Fruit fly (Drosophila melanogaster) whole organism, prepupa: ENCODE results near the gene IFT54.
A peak's percentile ranks its signal among the peaks of the same experiment; 100 is the strongest.

ENCODE experiments used
- CG11294 ChIP-seq: fragments of 200-800 bp; sonication (Bioruptor generic); IDR thresholded peaks from 2 replicates; pipeline ENCODE4 v1.3.6; 2022; ENCODE audit warnings: missing biosample characterization, missing genetic modification characterization
- CG11902 ChIP-seq: fragments of 200-800 bp; sonication (Bioruptor generic); optimal IDR thresholded peaks from 3 replicates; lab custom pipeline; 2016; ENCODE audit warnings: missing biosample characterization, missing genetic modification characterization
- CG16779 ChIP-seq: fragments of 200-800 bp; sonication (Bioruptor generic); optimal IDR thresholded peaks from 3 replicates; lab custom pipeline; 2017; ENCODE audit warnings: missing biosample characterization, mild to moderate bottlenecking, missing genetic modification characterization
- CG3032 ChIP-seq: fragments of 200-800 bp; optimal IDR thresholded peaks from 2 replicates; lab custom pipeline; 2019; ENCODE audit warnings: missing biosample characterization, mild to moderate bottlenecking, missing genetic modification characterization, moderate library complexity
- CG4318 ChIP-seq: fragments of 200-800 bp; sonication (Bioruptor generic); optimal IDR thresholded peaks from 3 replicates; lab custom pipeline; 2017; ENCODE audit warnings: missing biosample characterization, mild to moderate bottlenecking, missing genetic modification characterization
- CG6792 ChIP-seq: fragments of 200-800 bp; sonication (Bioruptor generic); optimal IDR thresholded peaks from 3 replicates; lab custom pipeline; 2016; ENCODE audit warnings: missing biosample characterization, missing genetic modification characterization
- Lpt ChIP-seq: fragments of 200-800 bp; sonication (Bioruptor generic); optimal IDR thresholded peaks from 3 replicates; lab custom pipeline; 2016; ENCODE audit warnings: missing biosample characterization, missing genetic modification characterization
- Sox102F ChIP-seq: fragments of 200-800 bp; sonication (Bioruptor generic); optimal IDR thresholded peaks from 2 replicates; lab custom pipeline; 2016; ENCODE audit warnings: missing biosample characterization, mild to moderate bottlenecking, missing genetic modification characterization
- Sox14 ChIP-seq: fragments of 200-800 bp; sonication (Bioruptor generic); optimal IDR thresholded peaks from 3 replicates; lab custom pipeline; 2016; ENCODE audit warnings: missing biosample characterization, missing genetic modification characterization
- Sox15 ChIP-seq: fragments of 200-800 bp; sonication (Bioruptor generic); optimal IDR thresholded peaks from 3 replicates; lab custom pipeline; 2016; ENCODE audit warnings: missing biosample characterization, missing genetic modification characterization
- dac ChIP-seq: fragments of 200-800 bp; sonication (Bioruptor generic); optimal IDR thresholded peaks from 2 replicates; lab custom pipeline; 2017; ENCODE audit warnings: missing biosample characterization, mild to moderate bottlenecking, missing genetic modification characterization
- vri ChIP-seq: fragments of 200-800 bp; sonication (Bioruptor generic); optimal IDR thresholded peaks from 3 replicates; lab custom pipeline; 2016; ENCODE audit warnings: missing biosample characterization, mild to moderate bottlenecking, missing genetic modification characterization

DNA sequence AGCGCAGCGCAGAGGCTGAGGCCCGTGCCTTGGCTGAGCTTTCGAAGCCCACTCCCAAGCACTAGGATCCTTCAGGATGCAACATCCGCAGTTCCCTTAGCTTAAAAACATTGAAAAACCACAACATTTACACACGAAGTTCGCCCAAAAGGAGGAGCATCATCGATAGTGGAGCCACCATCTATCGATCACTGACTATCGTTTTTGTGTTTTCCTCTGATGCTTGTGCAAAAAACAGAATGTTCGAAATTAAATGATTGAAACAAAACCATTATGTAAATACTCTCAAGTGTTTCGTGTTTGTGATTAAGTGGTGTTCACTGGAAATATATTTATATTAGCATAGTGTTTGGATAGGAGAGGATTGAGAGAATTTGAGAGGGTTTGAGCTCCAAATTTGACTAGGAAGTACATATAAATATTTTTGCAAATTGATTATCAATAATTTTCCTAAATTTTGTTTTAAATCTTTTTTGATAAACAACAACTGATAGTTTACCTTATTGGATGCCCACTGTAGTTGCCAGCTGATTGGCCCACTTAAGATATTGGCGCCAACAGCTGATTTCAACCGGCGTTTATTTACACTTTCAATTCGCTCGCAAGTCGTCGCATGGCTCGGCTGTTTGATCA is 25.4 kb downstream of the IFT54 start, which contains the start of gene spn-B:
- TF ChIP-seq dac (no peak), CG11902 (GFP tag; lab: Kevin White, UChicago) (peak; percentile 37), vri (peak; percentile 80), CG3032 (peak; percentile 65), Sox15 (peak; percentile 54), CG11294 (GFP tag; lab: Robert Waterston, UW) (no peak; the same call in 1 of the 2 replicates), CG6792 (peak; percentile 80), Sox102F (GFP tag; lab: Kevin White, UChicago) (peak; percentile 87), Lpt (GFP tag; lab: Kevin White, UChicago) (peak; percentile 62), Sox14 (peak; percentile 79), CG16779 (no peak), CG4318 (GFP tag; lab: Kevin White, UChicago) (no peak)
